Fruit fly (Drosophila melanogaster) whole organism, embryonic: ENCODE measurements around the gene Rh4.

ENCODE experiments used
- B-H2 ChIP-seq: fragments of 200-800 bp; sonication (Bioruptor generic); optimal IDR thresholded peaks from 2 replicates; lab custom pipeline; 2018; ENCODE audit warnings: missing biosample characterization, mild to moderate bottlenecking, missing genetic modification characterization
- CG11456 ChIP-seq: fragments of 200-800 bp; sonication (Bioruptor generic); IDR thresholded peaks from 3 replicates; pipeline ENCODE4 v1.3.6; 2022; ENCODE audit warnings: missing biosample characterization, missing genetic modification characterization
- CG11504 ChIP-seq: fragments of 200-800 bp; sonication (Bioruptor generic); optimal IDR thresholded peaks from 3 replicates; lab custom pipeline; 2019; ENCODE audit warnings: missing biosample characterization, mild to moderate bottlenecking, missing genetic modification characterization, moderate library complexity
- CG12236 ChIP-seq: fragments of 200-800 bp; sonication (Bioruptor generic); optimal IDR thresholded peaks from 2 replicates; lab custom pipeline; 2016; ENCODE audit warnings: missing biosample characterization, missing genetic modification characterization
- CG15601 ChIP-seq: fragments of 200-800 bp; sonication (Bioruptor generic); optimal IDR thresholded peaks from 3 replicates; lab custom pipeline; 2019; ENCODE audit warnings: missing biosample characterization, mild to moderate bottlenecking, missing genetic modification characterization, moderate library complexity
- CG16779 ChIP-seq: fragments of 200-800 bp; sonication (Bioruptor generic); IDR thresholded peaks from 2 replicates; pipeline ENCODE4 v1.3.6; 2022; ENCODE audit warnings: missing biosample characterization, missing genetic modification characterization
- CG17829 ChIP-seq: fragments of 200-800 bp; optimal IDR thresholded peaks from 2 replicates; lab custom pipeline; 2019; ENCODE audit warnings: missing biosample characterization, mild to moderate bottlenecking, missing genetic modification characterization, moderate library complexity
- CG2875 ChIP-seq: fragments of 200-800 bp; sonication (Bioruptor generic); optimal IDR thresholded peaks from 2 replicates; lab custom pipeline; 2017; ENCODE audit warnings: missing biosample characterization, mild to moderate bottlenecking, missing genetic modification characterization, missing genetic modification reagents
- CG31224 ChIP-seq: fragments of 200-800 bp; sonication (Bioruptor generic); IDR thresholded peaks from 2 replicates; pipeline ENCODE4 v1.3.6; 2022; ENCODE audit warnings: missing biosample characterization, missing genetic modification characterization
- CG3163 ChIP-seq: fragments of 200-800 bp; sonication (Bioruptor generic); optimal IDR thresholded peaks from 3 replicates; lab custom pipeline; 2016; ENCODE audit warnings: missing biosample characterization, missing genetic modification characterization
- CG4282 ChIP-seq: fragments of 200-800 bp; sonication (Bioruptor generic); optimal IDR thresholded peaks from 2 replicates; lab custom pipeline; 2016; ENCODE audit warnings: missing biosample characterization, missing genetic modification characterization
- CG6813 ChIP-seq: fragments of 200-800 bp; sonication (Bioruptor generic); optimal IDR thresholded peaks from 2 replicates; lab custom pipeline; 2017; ENCODE audit warnings: missing biosample characterization, missing genetic modification characterization, mild to moderate bottlenecking, moderate library complexity, missing genetic modification reagents
- CG7357 ChIP-seq: fragments of 200-800 bp; sonication (Bioruptor generic); IDR thresholded peaks from 3 replicates; pipeline ENCODE4 v1.3.6; 2022; ENCODE audit warnings: missing biosample characterization, missing genetic modification characterization
- CG7372 ChIP-seq: fragments of 200-800 bp; sonication (Bioruptor generic); IDR thresholded peaks from 2 replicates; pipeline ENCODE4 v1.3.6; 2022; ENCODE audit warnings: missing biosample characterization, missing genetic modification characterization
- CG8388 ChIP-seq: fragments of 200-800 bp; sonication (Bioruptor generic); optimal IDR thresholded peaks from 2 replicates; lab custom pipeline; 2019; ENCODE audit warnings: missing biosample characterization, mild to moderate bottlenecking, missing genetic modification characterization, moderate library complexity
- D19B ChIP-seq: fragments of 200-800 bp; sonication (Bioruptor generic); optimal IDR thresholded peaks from 2 replicates; lab custom pipeline; 2017; ENCODE audit warnings: missing biosample characterization, mild to moderate bottlenecking, missing genetic modification characterization
- Dll ChIP-seq: fragments of 200-800 bp; sonication (Bioruptor generic); IDR thresholded peaks from 4 replicates; pipeline ENCODE4 v1.3.6; 2022; ENCODE audit warnings: missing biosample characterization, missing genetic modification characterization; ENCODE audit not compliant: partially characterized antibody
- Dp ChIP-seq: fragments of 200-800 bp; sonication (Bioruptor generic); optimal IDR thresholded peaks from 2 replicates; lab custom pipeline; 2018; ENCODE audit warnings: missing biosample characterization, mild to moderate bottlenecking, missing genetic modification characterization, moderate library complexity
- Hmx ChIP-seq: fragments of 200-800 bp; sonication (Bioruptor generic); optimal IDR thresholded peaks from 2 replicates; lab custom pipeline; 2016; ENCODE audit warnings: missing biosample characterization, missing genetic modification characterization
- Hsf ChIP-seq: fragments of 200-800 bp; sonication (Bioruptor generic); optimal IDR thresholded peaks from 3 replicates; lab custom pipeline; 2016; ENCODE audit warnings: missing biosample characterization, missing genetic modification characterization
- Mad ChIP-seq: fragments of 200-800 bp; sonication (Bioruptor generic); optimal IDR thresholded peaks from 2 replicates; lab custom pipeline; 2016; ENCODE audit warnings: missing biosample characterization, missing genetic modification characterization
- Mrtf ChIP-seq: fragments of 200-800 bp; sonication (Bioruptor generic); IDR thresholded peaks from 3 replicates; pipeline ENCODE4 v1.3.6; 2022; ENCODE audit warnings: missing biosample characterization, missing genetic modification characterization
- Nf-YC ChIP-seq: fragments of 200-800 bp; optimal IDR thresholded peaks from 3 replicates; lab custom pipeline; 2019; ENCODE audit warnings: missing biosample characterization, mild to moderate bottlenecking, missing genetic modification characterization, moderate library complexity
- Opbp ChIP-seq: fragments of 200-800 bp; sonication (Bioruptor generic); IDR thresholded peaks from 3 replicates; pipeline ENCODE4 v1.3.6; 2022; ENCODE audit warnings: missing biosample characterization, missing genetic modification characterization; ENCODE audit not compliant: partially characterized antibody
- Spps ChIP-seq: fragments of 200-800 bp; sonication (Bioruptor generic); optimal IDR thresholded peaks from 2 replicates; lab custom pipeline; 2018; ENCODE audit warnings: missing biosample characterization, mild to moderate bottlenecking, missing genetic modification characterization
- ato ChIP-seq: fragments of 200-800 bp; sonication (Bioruptor generic); IDR thresholded peaks from 2 replicates; pipeline ENCODE4 v1.3.6; 2022; ENCODE audit warnings: missing biosample characterization, missing genetic modification characterization; ENCODE audit not compliant: partially characterized antibody
- bowl ChIP-seq: fragments of 200-800 bp; sonication (Bioruptor generic); IDR thresholded peaks from 2 replicates; pipeline ENCODE4 v1.3.6; 2022; ENCODE audit warnings: missing biosample characterization, missing genetic modification characterization
- bsh ChIP-seq, 2 experiments: fragments of 200-800 bp; sonication (Bioruptor generic); optimal IDR thresholded peaks; 2 replicates each; lab custom pipeline; 2017 to 2018; ENCODE audit warnings: mild to moderate bottlenecking in 2 of 2, missing biosample characterization in 2 of 2, missing genetic modification characterization in 2 of 2, moderate library complexity in 1 of 2
- cad ChIP-seq: fragments of >200 bp; optimal IDR thresholded peaks from 2 replicates; lab custom pipeline; 2017; ENCODE audit warnings: missing biosample characterization, missing genetic modification characterization
- caup ChIP-seq: fragments of 200-800 bp; sonication (Bioruptor generic); optimal IDR thresholded peaks from 3 replicates; lab custom pipeline; 2017; ENCODE audit warnings: missing biosample characterization, mild to moderate bottlenecking, missing genetic modification characterization, moderate library complexity; ENCODE audit not compliant: severe bottlenecking
- crc ChIP-seq: fragments of 200-800 bp; sonication (Bioruptor generic); optimal IDR thresholded peaks from 2 replicates; lab custom pipeline; 2016; ENCODE audit warnings: missing biosample characterization, missing genetic modification characterization
- fu2 ChIP-seq: fragments of 200-800 bp; sonication (Bioruptor generic); optimal IDR thresholded peaks from 2 replicates; lab custom pipeline; 2016; ENCODE audit warnings: missing biosample characterization, missing genetic modification characterization
- gem ChIP-seq: fragments of 200-800 bp; sonication (Bioruptor generic); optimal IDR thresholded peaks from 2 replicates; lab custom pipeline; 2019; ENCODE audit warnings: missing biosample characterization, mild to moderate bottlenecking, missing genetic modification characterization, moderate library complexity
- klu ChIP-seq: fragments of 200-800 bp; sonication (Bioruptor generic); IDR thresholded peaks from 2 replicates; pipeline ENCODE4 v1.3.6; 2022; ENCODE audit warnings: missing biosample characterization, missing genetic modification characterization
- kni ChIP-seq: fragments of 200-800 bp; sonication (Bioruptor generic); optimal IDR thresholded peaks from 3 replicates; lab custom pipeline; 2017; ENCODE audit warnings: mild to moderate bottlenecking, missing biosample characterization, missing genetic modification reagents, missing genetic modification characterization
- lab ChIP-seq: fragments of 200-800 bp; sonication (Bioruptor generic); optimal IDR thresholded peaks from 3 replicates; lab custom pipeline; 2017; ENCODE audit warnings: missing biosample characterization, missing genetic modification characterization, mild to moderate bottlenecking, moderate library complexity, missing genetic modification reagents
- lmd ChIP-seq: fragments of 200-800 bp; sonication (Bioruptor generic); IDR thresholded peaks from 2 replicates; pipeline ENCODE4 v1.3.6; 2022; ENCODE audit warnings: missing biosample characterization, missing genetic modification characterization
- lov ChIP-seq, 2 experiments: fragments of 200-800 bp in 1 of 2; fragments of >200 bp in 1 of 2; sonication (Bioruptor generic) in 1 of 2; IDR thresholded peaks in 1 of 2; optimal IDR thresholded peaks in 1 of 2; 2 replicates in 1 of 2; 3 replicates in 1 of 2; pipeline versions ENCODE4 v1.3.6 to Lab custom; 2017 to 2022; ENCODE audit warnings: missing biosample characterization in 1 of 2, missing genetic modification characterization in 1 of 2
- luna ChIP-seq: fragments of 200-800 bp; sonication (Bioruptor generic); optimal IDR thresholded peaks from 2 replicates; lab custom pipeline; 2016; ENCODE audit warnings: missing biosample characterization, missing genetic modification characterization
- maf-S ChIP-seq: fragments of 200-800 bp; sonication (Bioruptor generic); optimal IDR thresholded peaks from 2 replicates; lab custom pipeline; 2016; ENCODE audit warnings: missing biosample characterization, missing genetic modification characterization
- odd ChIP-seq: fragments of 200-800 bp; sonication (Bioruptor generic); optimal IDR thresholded peaks from 2 replicates; lab custom pipeline; 2017; ENCODE audit warnings: missing biosample characterization, mild to moderate bottlenecking, missing genetic modification characterization
- pho ChIP-seq: fragments of 200-800 bp; sonication (Bioruptor generic); optimal IDR thresholded peaks from 2 replicates; lab custom pipeline; 2016; ENCODE audit warnings: missing biosample characterization, missing genetic modification characterization
- pum ChIP-seq: fragments of 200-800 bp; sonication (Bioruptor generic); optimal IDR thresholded peaks from 2 replicates; lab custom pipeline; 2016; ENCODE audit warnings: missing biosample characterization, missing genetic modification characterization
- rib ChIP-seq: fragments of 200-800 bp; sonication (Bioruptor generic); IDR thresholded peaks from 2 replicates; pipeline ENCODE4 v1.3.6; 2022; ENCODE audit warnings: missing biosample characterization, missing genetic modification characterization
- row ChIP-seq: fragments of 200-800 bp; sonication (Bioruptor generic); IDR thresholded peaks from 3 replicates; pipeline ENCODE4 v1.3.6; 2022; ENCODE audit warnings: missing biosample characterization, missing genetic modification characterization
- stc ChIP-seq: fragments of 200-800 bp; sonication (Bioruptor generic); IDR thresholded peaks from 2 replicates; pipeline ENCODE4 v1.3.6; 2022; ENCODE audit warnings: missing biosample characterization, missing genetic modification characterization
- tin ChIP-seq: fragments of 200-800 bp; sonication (Bioruptor generic); optimal IDR thresholded peaks from 3 replicates; lab custom pipeline; 2016; ENCODE audit warnings: missing biosample characterization, missing genetic modification characterization
- trem ChIP-seq: fragments of 200-800 bp; optimal IDR thresholded peaks from 3 replicates; lab custom pipeline; 2019; ENCODE audit warnings: missing biosample characterization, mild to moderate bottlenecking, missing genetic modification characterization, moderate library complexity
- twi ChIP-seq: fragments of 200-800 bp; optimal IDR thresholded peaks from 2 replicates; lab custom pipeline; 2019; ENCODE audit warnings: missing biosample characterization, mild to moderate bottlenecking, missing genetic modification characterization, moderate library complexity
- wek ChIP-seq: fragments of 200-800 bp; sonication (Bioruptor generic); optimal IDR thresholded peaks from 3 replicates; lab custom pipeline; 2018; ENCODE audit warnings: missing biosample characterization, mild to moderate bottlenecking, missing genetic modification characterization, moderate library complexity
- yki ChIP-seq: fragments of >200 bp; optimal IDR thresholded peaks from 3 replicates; lab custom pipeline; 2018

Rh4 gene

dm6 chr3L:16808139-16808538 lies 54.2 kb downstream of the Rh4 start (continued):
- TF ChIP-seq maf-S (GFP tag; lab: Kevin White, UChicago) (no peak), ato (GFP tag; lab: Robert Waterston, UW) (no peak), luna (GFP tag; lab: Kevin White, UChicago) (no peak), klu (GFP tag; lab: Robert Waterston, UW) (no peak), pho (peak; percentile 25), Hmx (GFP tag; lab: Kevin White, UChicago) (no peak), Dp (peak; percentile 76), wek (no peak), CG8388 (GFP tag; lab: Kevin White, UChicago) (no peak), Hsf (no peak), twi (tag; lab: Kevin White, UChicago) (peak; percentile 21), trem (peak; percentile 47), CG12236 (no peak), B-H2 (no peak), Mrtf (GFP tag; lab: Robert Waterston, UW) (no peak), pum (no peak), yki (lab: Kevin White, UChicago) (no peak), CG2875 (GFP tag; lab: Kevin White, UChicago) (no peak), CG15601 (peak; percentile 6), CG11504 (tag; lab: Kevin White, UChicago) (peak; percentile 48), CG7372 (GFP tag; lab: Robert Waterston, UW) (no peak), Spps (no peak), stc (GFP tag; lab: Robert Waterston, UW) (no peak), Opbp (GFP tag; lab: Robert Waterston, UW) (peak; percentile 55; the same call in 1 of the 3 replicates), crc (no peak), tin (GFP tag; lab: Kevin White, UChicago) (no peak), Mad (GFP tag; lab: Kevin White, UChicago) (peak; percentile 37), row (GFP tag; lab: Robert Waterston, UW) (peak; percentile 68), CG17829 (tag; lab: Kevin White, UChicago) (peak; percentile 25), CG11456 (peak; percentile 54; the same call in 1 of the 3 replicates), Nf-YC (tag; lab: Kevin White, UChicago) (peak; percentile 30), CG3163 (GFP tag; lab: Kevin White, UChicago) (no peak), gem (tag; lab: Kevin White, UChicago) (peak; percentile 17), kni (no peak), cad (no peak), CG31224 (no peak), CG6813 (GFP tag; lab: Kevin White, UChicago) (no peak), caup (GFP tag; lab: Kevin White, UChicago) (no peak), fu2 (GFP tag; lab: Kevin White, UChicago) (no peak), rib (GFP tag; lab: Robert Waterston, UW) (no peak), CG4282 (GFP tag; lab: Kevin White, UChicago) (no peak), D19B (GFP tag; lab: Kevin White, UChicago) (no peak), odd (GFP tag; lab: Kevin White, UChicago) (no peak), lmd (GFP tag; lab: Robert Waterston, UW) (no peak), Dll (GFP tag; lab: Robert Waterston, UW) (no peak), lab (GFP tag; lab: Kevin White, UChicago) (no peak), CG16779 (GFP tag; lab: Robert Waterston, UW) (no peak), lov (optimal IDR thresholded peaks at IDR 0.05; lab: Kevin White, UChicago) (no peak), lov (GFP tag; IDR thresholded peaks at IDR 0.05; lab: Robert Waterston, UW) (no peak), bsh (GFP tag; optimal IDR thresholded peaks at IDR 0.05; lab: Kevin White, UChicago) (no peak), CG7357 (GFP tag; lab: Robert Waterston, UW) (no peak), bowl (GFP tag; lab: Robert Waterston, UW) (no peak)
